Worm (Caenorhabditis elegans) whole organism, young adult: ENCODE results near the gene fbxa-111.

Experiments used
- D2030.7 ChIP-seq: fragments of 200-800 bp; sonication (Bioruptor generic); IDR thresholded peaks from 2 replicates; pipeline ENCODE4 v1.3.6; 2022; ENCODE audit warnings: missing genetic modification reagents, missing genetic modification characterization, missing compliant biosample characterization
- F10E7.11 ChIP-seq: sonication (generic microtip); optimal IDR thresholded peaks from 2 replicates; lab custom pipeline; 2017; ENCODE audit warnings: mild to moderate bottlenecking, missing genetic modification characterization, moderate library complexity, missing compliant biosample characterization
- F33H1.4 ChIP-seq: fragments of 200-800 bp; sonication (Bioruptor generic); IDR thresholded peaks from 2 replicates; pipeline ENCODE4 v1.3.6; 2022; ENCODE audit warnings: missing genetic modification reagents, missing genetic modification characterization, missing compliant biosample characterization
- F37B4.10 ChIP-seq: fragments of 200-800 bp; sonication (Bioruptor generic); IDR thresholded peaks from 2 replicates; pipeline ENCODE4 v1.3.6; 2022; ENCODE audit warnings: missing genetic modification characterization, missing compliant biosample characterization
- F39B2.1 ChIP-seq: fragments of 200-800 bp; sonication (Bioruptor generic); IDR thresholded peaks from 2 replicates; pipeline ENCODE4 v1.3.6; 2022; ENCODE audit warnings: missing genetic modification reagents, missing genetic modification characterization, missing compliant biosample characterization
- F49E8.2 ChIP-seq: sonication (generic microtip); optimal IDR thresholded peaks from 3 replicates; lab custom pipeline; 2017; ENCODE audit warnings: missing genetic modification characterization, mild to moderate bottlenecking, missing compliant biosample characterization, antibody characterized with exemption, moderate library complexity; ENCODE audit not compliant: insufficient read depth
- Y53G8AR.9 ChIP-seq: fragments of 200-800 bp; sonication (Bioruptor generic); conservative IDR thresholded peaks from 2 replicates; pipeline ENCODE4 v1.3.6; 2022; ENCODE audit warnings: missing genetic modification reagents, missing genetic modification characterization, missing compliant biosample characterization
- Y95B8A.8 ChIP-seq: fragments of 200-800 bp; sonication (Bioruptor generic); IDR thresholded peaks from 2 replicates; pipeline ENCODE4 v1.3.6; 2022; ENCODE audit warnings: missing genetic modification reagents, missing genetic modification characterization, missing compliant biosample characterization
- akir-1 ChIP-seq: fragments of 200-800 bp; sonication (Bioruptor generic); optimal IDR thresholded peaks from 2 replicates; lab custom pipeline; 2018; ENCODE audit warnings: mild to moderate bottlenecking, missing genetic modification characterization, moderate library complexity, missing compliant biosample characterization
- aptf-2 ChIP-seq: fragments of 200-800 bp; sonication (Bioruptor generic); conservative IDR thresholded peaks from 2 replicates; pipeline ENCODE4 v1.3.6; 2022; ENCODE audit warnings: missing genetic modification reagents, missing genetic modification characterization, missing compliant biosample characterization
- athp-1 ChIP-seq: sonication (generic microtip); optimal IDR thresholded peaks from 2 replicates; lab custom pipeline; 2017; ENCODE audit warnings: mild to moderate bottlenecking, missing genetic modification characterization, missing compliant biosample characterization
- bed-2 ChIP-seq: fragments of 200-800 bp; sonication (Bioruptor generic); IDR thresholded peaks from 2 replicates; pipeline ENCODE4 v1.3.6; 2022; ENCODE audit warnings: missing genetic modification reagents, missing genetic modification characterization, missing compliant biosample characterization
- ccch-3 ChIP-seq: fragments of 200-800 bp; sonication (Bioruptor generic); optimal IDR thresholded peaks from 2 replicates; lab custom pipeline; 2018; ENCODE audit warnings: mild to moderate bottlenecking, missing genetic modification characterization, missing compliant biosample characterization
- ceh-79 ChIP-seq: sonication (generic microtip); optimal IDR thresholded peaks from 2 replicates; lab custom pipeline; 2017; ENCODE audit warnings: mild to moderate bottlenecking, missing genetic modification characterization, missing compliant biosample characterization
- ceh-91 ChIP-seq: fragments of 200-800 bp; sonication (Bioruptor generic); IDR thresholded peaks from 2 replicates; pipeline ENCODE4 v1.3.6; 2022; ENCODE audit warnings: missing genetic modification reagents, missing genetic modification characterization, missing compliant biosample characterization
- dox-1 ChIP-seq: fragments of 200-800 bp; sonication (Bioruptor generic); IDR thresholded peaks from 2 replicates; pipeline ENCODE4 v1.3.6; 2022; ENCODE audit warnings: missing genetic modification reagents, missing genetic modification characterization, missing compliant biosample characterization
- dpl-1 ChIP-seq: fragments of 150-350 bp; optimal IDR thresholded peaks from 2 replicates; lab custom pipeline; 2014; ENCODE audit warnings: missing biosample characterization, missing genetic modification reagents, missing genetic modification characterization
- efl-1 ChIP-seq: fragments of 150-350 bp; optimal IDR thresholded peaks from 2 replicates; lab custom pipeline; 2014; ENCODE audit warnings: missing biosample characterization, missing genetic modification reagents, missing genetic modification characterization
- egl-18 ChIP-seq: fragments of 200-800 bp; sonication (Bioruptor generic); IDR thresholded peaks from 2 replicates; pipeline ENCODE4 v1.3.6; 2022; ENCODE audit warnings: missing genetic modification reagents, missing genetic modification characterization, missing compliant biosample characterization
- ekl-4 ChIP-seq: fragments of 200-800 bp; sonication (Bioruptor generic); IDR thresholded peaks from 2 replicates; pipeline ENCODE4 v1.3.6; 2022; ENCODE audit warnings: missing genetic modification reagents, missing genetic modification characterization, missing compliant biosample characterization
- hlh-26 ChIP-seq: fragments of 200-800 bp; sonication (Bioruptor generic); conservative IDR thresholded peaks from 2 replicates; pipeline ENCODE4 v1.3.6; 2022; ENCODE audit warnings: missing genetic modification reagents, missing genetic modification characterization, missing compliant biosample characterization
- hmg-1.2 ChIP-seq: fragments of 200-800 bp; sonication (Bioruptor generic); IDR thresholded peaks from 2 replicates; pipeline ENCODE4 v1.3.6; 2022; ENCODE audit warnings: missing genetic modification reagents, missing genetic modification characterization, missing compliant biosample characterization
- lin-35 ChIP-seq, 3 experiments: fragments of 150-350 bp in 2 of 3; sonication (generic microtip) in 1 of 3; optimal IDR thresholded peaks; 2 replicates each; lab custom pipeline; 2014 to 2018; ENCODE audit warnings: missing biosample characterization in 3 of 3, missing genetic modification characterization in 3 of 3, missing genetic modification reagents in 3 of 3
- lir-1 ChIP-seq: fragments of 200-800 bp; sonication (Bioruptor generic); conservative IDR thresholded peaks from 2 replicates; pipeline ENCODE4 v1.3.6; 2022; ENCODE audit warnings: missing genetic modification reagents, missing genetic modification characterization, missing compliant biosample characterization
- lsl-1 ChIP-seq: fragments of 200-800 bp; sonication (Bioruptor generic); optimal IDR thresholded peaks from 2 replicates; lab custom pipeline; 2018; ENCODE audit warnings: mild to moderate bottlenecking, missing genetic modification characterization, moderate library complexity, missing compliant biosample characterization
- lsy-27 ChIP-seq: sonication (generic microtip); optimal IDR thresholded peaks from 2 replicates; lab custom pipeline; 2017; ENCODE audit warnings: missing genetic modification characterization, mild to moderate bottlenecking, missing compliant biosample characterization, antibody characterized with exemption, missing genotype, borderline replicate concordance; ENCODE audit not compliant: insufficient read depth
- madf-10 ChIP-seq: sonication (generic microtip); optimal IDR thresholded peaks from 2 replicates; lab custom pipeline; 2016; ENCODE audit warnings: mild to moderate bottlenecking, missing genetic modification characterization, missing compliant biosample characterization
- madf-6 ChIP-seq: fragments of 200-800 bp; sonication (Bioruptor generic); IDR thresholded peaks from 2 replicates; pipeline ENCODE4 v1.3.6; 2022; ENCODE audit warnings: missing genetic modification reagents, missing genetic modification characterization, missing compliant biosample characterization
- madf-8 ChIP-seq: fragments of 200-800 bp; sonication (Bioruptor generic); conservative IDR thresholded peaks from 2 replicates; pipeline ENCODE4 v1.3.6; 2022; ENCODE audit warnings: missing genetic modification reagents, missing genetic modification characterization, missing compliant biosample characterization
- mcd-1 ChIP-seq: fragments of 200-800 bp; sonication (Bioruptor generic); IDR thresholded peaks from 2 replicates; pipeline ENCODE4 v1.3.6; 2022; ENCODE audit warnings: missing genetic modification reagents, missing genetic modification characterization, missing compliant biosample characterization
- mes-4 ChIP-seq: sonication (generic microtip); optimal IDR thresholded peaks from 2 replicates; lab custom pipeline; 2016; ENCODE audit warnings: missing genotype, missing genetic modification characterization, missing compliant biosample characterization
- nhr-120 ChIP-seq: fragments of 200-800 bp; sonication (Bioruptor generic); IDR thresholded peaks from 2 replicates; pipeline ENCODE4 v1.3.6; 2022; ENCODE audit warnings: missing genetic modification characterization, missing compliant biosample characterization
- nhr-27 ChIP-seq: fragments of 200-800 bp; sonication (Bioruptor generic); optimal IDR thresholded peaks from 2 replicates; lab custom pipeline; 2018; ENCODE audit warnings: mild to moderate bottlenecking, missing genetic modification characterization, moderate library complexity, missing compliant biosample characterization
- pbrm-1 ChIP-seq: fragments of 200-800 bp; sonication (Bioruptor generic); IDR thresholded peaks from 2 replicates; pipeline ENCODE4 v1.3.6; 2022; ENCODE audit warnings: missing genetic modification reagents, missing genetic modification characterization, missing compliant biosample characterization
- repo-1 ChIP-seq: sonication (generic microtip); optimal IDR thresholded peaks from 2 replicates; lab custom pipeline; 2017; ENCODE audit warnings: mild to moderate bottlenecking, missing genetic modification characterization, missing compliant biosample characterization
- sdz-38 ChIP-seq: sonication (generic microtip); optimal IDR thresholded peaks from 2 replicates; lab custom pipeline; 2016; ENCODE audit warnings: missing genotype, missing genetic modification characterization, missing compliant biosample characterization
- snpc-4 ChIP-seq, 5 experiments: fragments of 150-350 bp in 1 of 5; sonication (generic microtip) in 4 of 5; optimal IDR thresholded peaks; 2 replicates each; lab custom pipeline; 2014 to 2018; ENCODE audit warnings: missing genetic modification characterization in 5 of 5, missing biosample characterization in 3 of 5, antibody characterized with exemption in 2 of 5, mild to moderate bottlenecking in 2 of 5, missing compliant biosample characterization in 2 of 5, missing genotype in 2 of 5, moderate library complexity in 2 of 5, missing genetic modification reagents in 1 of 5
- somi-1 ChIP-seq: fragments of 200-800 bp; sonication (Bioruptor generic); optimal IDR thresholded peaks from 2 replicates; lab custom pipeline; 2018; ENCODE audit warnings: mild to moderate bottlenecking, missing genetic modification characterization, missing compliant biosample characterization
- sptf-2 ChIP-seq: fragments of 200-800 bp; sonication (Bioruptor generic); optimal IDR thresholded peaks from 2 replicates; lab custom pipeline; 2018; ENCODE audit warnings: mild to moderate bottlenecking, missing genetic modification characterization, missing compliant biosample characterization
- tbx-9 ChIP-seq: sonication (generic microtip); optimal IDR thresholded peaks from 2 replicates; lab custom pipeline; 2016; ENCODE audit warnings: borderline replicate concordance, missing genetic modification characterization, inconsistent platforms, missing compliant biosample characterization
- xnd-1 ChIP-seq: sonication (generic microtip); optimal IDR thresholded peaks from 2 replicates; lab custom pipeline; 2016; ENCODE audit warnings: missing genotype, missing genetic modification reagents, missing genetic modification characterization, missing compliant biosample characterization
- zim-3 ChIP-seq: sonication (generic microtip); optimal IDR thresholded peaks from 2 replicates; lab custom pipeline; 2017; ENCODE audit warnings: mild to moderate bottlenecking, missing genetic modification characterization, moderate library complexity, missing compliant biosample characterization
- ztf-22 ChIP-seq: fragments of 200-800 bp; sonication (Bioruptor generic); optimal IDR thresholded peaks from 2 replicates; lab custom pipeline; 2018; ENCODE audit warnings: mild to moderate bottlenecking, missing genetic modification characterization, moderate library complexity, missing compliant biosample characterization
- ztf-6 ChIP-seq: fragments of 200-800 bp; sonication (Bioruptor generic); IDR thresholded peaks from 2 replicates; pipeline ENCODE4 v1.3.6; 2022; ENCODE audit warnings: missing genetic modification reagents, missing genetic modification characterization, missing compliant biosample characterization

Gene fbxa-111

DNA sequence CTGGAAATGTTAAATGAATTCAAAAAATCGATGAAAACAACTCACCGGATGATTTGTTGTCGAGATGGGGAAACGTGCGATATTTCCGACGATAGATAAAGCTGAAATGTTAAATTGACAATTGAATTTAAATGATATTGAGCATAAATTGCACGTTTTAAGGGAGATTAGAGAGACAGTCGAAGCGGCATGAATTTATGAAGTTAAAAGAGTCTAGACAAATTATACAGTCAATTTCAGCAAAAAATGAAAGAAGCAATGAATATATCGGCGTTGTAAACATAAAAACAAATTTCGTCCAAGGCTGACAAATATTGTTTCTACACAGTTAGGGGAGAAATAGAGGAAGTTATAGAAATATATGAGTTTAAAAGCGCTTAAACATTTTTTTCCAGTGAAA lies 22.2 kb downstream of the fbxa-111 start, which contains the start of gene Y102A5C.36 (continued):
- TF ChIP-seq mcd-1 (no peak), hmg-1.2 (GFP tag; lab: Robert Waterston, UW) (no peak)

DNA sequence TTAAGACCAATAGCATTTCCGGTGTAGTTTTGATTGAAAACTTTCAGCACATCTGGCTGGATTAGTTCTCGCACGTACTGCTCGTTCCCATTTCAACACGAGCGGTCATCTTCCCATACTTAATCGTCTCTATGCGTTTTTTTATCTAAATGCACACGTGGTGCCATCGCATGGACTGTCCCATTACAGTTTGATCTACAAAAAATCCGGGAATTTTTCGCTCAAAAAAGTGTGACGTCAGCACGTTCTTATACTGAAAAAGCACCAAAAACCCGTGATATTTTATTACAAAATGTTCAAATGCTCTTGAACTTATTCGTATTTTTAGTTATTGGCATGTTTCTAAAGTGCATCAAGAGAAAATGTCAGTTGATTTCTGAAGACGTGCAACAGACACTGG lies 27.6 kb downstream of the fbxa-111 start, which contains the start of gene Y102A5C.4:
Gene Y102A5C.4 (plus strand): TSS at position 301 of the 400 bp plus-strand sequence.
- TF ChIP-seq ztf-6 (GFP tag; lab: Robert Waterston, UW), result no peak
- no peak for TF ChIP-seq sdz-38 (tag; lab: Kevin White, UChicago)
- no peak for TF ChIP-seq athp-1 (tag; lab: Kevin White, UChicago)
- TF ChIP-seq sptf-2 (GFP tag; lab: Kevin White, UChicago), result no peak
- TF ChIP-seq F39B2.1, result no peak
- TF ChIP-seq repo-1 (tag; lab: Kevin White, UChicago), result no peak
- no peak for TF ChIP-seq ztf-22 (GFP tag; lab: Kevin White, UChicago)
- TF ChIP-seq F33H1.4, result no peak
- TF ChIP-seq dox-1, result no peak
- no peak for TF ChIP-seq lin-35 (GFP tag; optimal IDR thresholded peaks at IDR 0.05; lab: Kevin White, UChicago)
- TF ChIP-seq somi-1, result no peak
- TF ChIP-seq ceh-91 (GFP tag; lab: Robert Waterston, UW), result no peak
- no peak for TF ChIP-seq tbx-9 (tag; lab: Kevin White, UChicago)
- TF ChIP-seq nhr-27 (tag; lab: Kevin White, UChicago), result no peak
- TF ChIP-seq, all 124 proteins: peak for 0

ce11 chrV:16919675-16920074 lies 29.8 kb downstream of the fbxa-111 start:
- TF ChIP-seq hlh-26 (GFP tag; lab: Robert Waterston, UW), result no peak
- TF ChIP-seq lir-1 (GFP tag; lab: Robert Waterston, UW), result no peak
- peak; percentile 65 for TF ChIP-seq ekl-4
- no peak for TF ChIP-seq nhr-120 (GFP tag; lab: Robert Waterston, UW)
- 0 out of 2 replicates have a peak, but pooled peaks have one; percentile 12 for TF ChIP-seq pbrm-1 (GFP tag; lab: Robert Waterston, UW)
- peak; percentile 31; the same call in 1 of the 2 replicates for TF ChIP-seq D2030.7 (GFP tag; lab: Robert Waterston, UW)
- TF ChIP-seq ceh-79 (tag; lab: Kevin White, UChicago), result no peak
- TF ChIP-seq mes-4 (tag; lab: Kevin White, UChicago), result no peak
- peak; percentile 9 for TF ChIP-seq zim-3 (tag; lab: Kevin White, UChicago)
- peak; percentile 45 for TF ChIP-seq madf-6 (GFP tag; lab: Robert Waterston, UW)
- no peak for TF ChIP-seq dpl-1 (GFP tag; lab: Kevin White, UChicago)
- peak; percentile 9 for TF ChIP-seq efl-1 (GFP tag; lab: Kevin White, UChicago)
- TF ChIP-seq snpc-4 (GFP tag; optimal IDR thresholded peaks at IDR 0.05; lab: Kevin White, UChicago), result no peak
- peak in 2 of 4 experiments; percentile 7 to 50 for TF ChIP-seq snpc-4 (tag; optimal IDR thresholded peaks at IDR 0.05; lab: Kevin White, UChicago)
- no peak for TF ChIP-seq bed-2 (GFP tag; lab: Robert Waterston, UW)
- TF ChIP-seq Y95B8A.8, result peak; percentile 64; the same call in 1 of the 2 replicates
- TF ChIP-seq madf-10, result no peak
- no peak for TF ChIP-seq lsl-1 (GFP tag; lab: Kevin White, UChicago)
- TF ChIP-seq Y53G8AR.9 (GFP tag; lab: Robert Waterston, UW), result no peak
- no peak for TF ChIP-seq F10E7.11 (tag; lab: Kevin White, UChicago)
- TF ChIP-seq F49E8.2, result peak; percentile 67
- no peak for TF ChIP-seq madf-8 (GFP tag; lab: Robert Waterston, UW)
- no peak for TF ChIP-seq tbx-9 (tag; lab: Kevin White, UChicago)
- TF ChIP-seq F37B4.10, result no peak
- TF ChIP-seq xnd-1 (tag; lab: Kevin White, UChicago), result peak; percentile 14
- TF ChIP-seq aptf-2 (GFP tag; lab: Robert Waterston, UW), result no peak
- no peak for TF ChIP-seq somi-1
- no peak for TF ChIP-seq akir-1 (GFP tag; lab: Kevin White, UChicago)
- TF ChIP-seq lsy-27 (tag; lab: Kevin White, UChicago), result no peak
- no peak for TF ChIP-seq egl-18 (GFP tag; lab: Robert Waterston, UW)
- TF ChIP-seq ccch-3 (GFP tag; lab: Kevin White, UChicago), result no peak
